Worm (Caenorhabditis elegans): ENCODE data around the gene npr-43.

Gene npr-43

ce11 chrV:14396123-14396669, 17.3 kb upstream of the npr-43 start:
- TF ChIP-seq pha-4 (tag; optimal IDR thresholded peaks at IDR 0.05) (no peak), elt-1 (tag; optimal IDR thresholded peaks at IDR 0.05; ENCODE audit: borderline replicate concordance, insufficient read depth) (no peak), ces-1 (GFP tag; optimal IDR thresholded peaks at IDR 0.05) (no peak), blmp-1 (tag; optimal IDR thresholded peaks at IDR 0.05) (no peak), elt-3 (tag; optimal IDR thresholded peaks at IDR 0.05) (no peak), ceh-39 (tag; optimal IDR thresholded peaks at IDR 0.05) (no peak), unc-62 (GFP tag; optimal IDR thresholded peaks at IDR 0.05) (no peak), drap-1 (GFP tag; optimal IDR thresholded peaks at IDR 0.05) (no peak), cnd-1 (tag; optimal IDR thresholded peaks at IDR 0.05) (no peak), unc-39 (tag; optimal IDR thresholded peaks at IDR 0.05) (no peak), nhr-12 (tag; optimal IDR thresholded peaks at IDR 0.05) (no peak), ztf-11 (tag; optimal IDR thresholded peaks at IDR 0.05) (no peak), bed-3 (GFP tag; optimal IDR thresholded peaks at IDR 0.05) (no peak), hlh-1 (tag; optimal IDR thresholded peaks at IDR 0.05) (no peak), M03D4.4 (tag; optimal IDR thresholded peaks at IDR 0.05) (no peak), lin-32 (GFP tag; optimal IDR thresholded peaks at IDR 0.05) (no peak), ceh-43 (GFP tag; optimal IDR thresholded peaks at IDR 0.05) (no peak)

DNA sequence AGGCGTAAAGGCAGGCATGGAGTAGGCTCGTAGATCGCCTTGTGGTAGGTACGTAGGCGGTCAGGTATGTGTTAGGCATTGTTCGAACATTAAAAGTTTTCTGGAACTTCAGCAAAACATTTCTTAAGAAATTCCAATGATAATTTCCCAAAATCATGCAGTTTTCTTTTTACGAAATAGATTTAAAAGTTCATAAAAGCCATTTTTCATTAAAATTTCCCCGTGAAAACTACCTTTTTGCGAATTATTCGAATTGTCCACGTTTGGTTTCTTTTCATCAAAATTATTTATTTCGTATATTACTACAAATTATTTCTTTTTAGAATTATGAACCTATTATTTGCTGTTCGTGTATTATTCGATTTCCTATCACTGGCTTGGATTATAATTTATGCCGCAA, 15.9 kb upstream of the npr-43 start, which contains the start of gene C15H11.13:
Gene C15H11.13, plus strand, starts transcription at position 301 of the 400 bp plus-strand sequence.
- TF ChIP-seq unc-62 (GFP tag; optimal IDR thresholded peaks at IDR 0.05) (no peak), unc-39 (tag; optimal IDR thresholded peaks at IDR 0.05) (no peak), nhr-76 (tag; optimal IDR thresholded peaks at IDR 0.05) (no peak), mab-5 (tag; optimal IDR thresholded peaks at IDR 0.05) (no peak), ham-2 (GFP tag; optimal IDR thresholded peaks at IDR 0.05) (no peak), mep-1 (tag; optimal IDR thresholded peaks at IDR 0.05) (no peak), sem-2 (GFP tag; optimal IDR thresholded peaks at IDR 0.05) (no peak), mls-2 (tag; optimal IDR thresholded peaks at IDR 0.05) (no peak), lsy-2 (tag; optimal IDR thresholded peaks at IDR 0.05) (no peak)

DNA sequence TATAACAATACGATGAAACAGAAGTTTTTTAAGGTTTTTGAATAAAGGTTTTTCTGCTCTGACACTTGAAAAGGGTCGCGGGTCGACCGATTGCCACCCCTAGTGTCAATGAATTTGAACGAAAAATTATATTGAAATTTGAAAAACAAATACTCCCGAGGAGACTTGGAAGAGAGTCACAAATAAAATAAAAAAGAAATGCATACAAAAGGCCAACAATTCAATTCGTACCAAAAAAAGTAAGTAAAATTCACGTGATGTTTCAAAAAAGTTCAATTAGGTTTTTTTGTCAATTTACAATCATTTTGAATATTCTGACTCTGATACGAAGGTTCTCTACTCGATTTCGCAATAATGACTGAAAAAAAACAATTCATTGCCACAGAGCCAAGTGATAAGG, 14.6 kb upstream of the npr-43 start, which contains the start of gene C15H11.1:
Gene C15H11.1, plus strand, starts transcription at position 301 of the 400 bp plus-strand sequence.
- no peak for TF ChIP-seq mab-5 (tag; optimal IDR thresholded peaks at IDR 0.05)
- no peak for TF ChIP-seq ceh-83 (GFP tag; optimal IDR thresholded peaks at IDR 0.05)
- no peak for TF ChIP-seq elt-3 (tag; optimal IDR thresholded peaks at IDR 0.05)
- no peak for TF ChIP-seq elt-1 (tag; optimal IDR thresholded peaks at IDR 0.05; ENCODE audit: borderline replicate concordance, insufficient read depth)

DNA sequence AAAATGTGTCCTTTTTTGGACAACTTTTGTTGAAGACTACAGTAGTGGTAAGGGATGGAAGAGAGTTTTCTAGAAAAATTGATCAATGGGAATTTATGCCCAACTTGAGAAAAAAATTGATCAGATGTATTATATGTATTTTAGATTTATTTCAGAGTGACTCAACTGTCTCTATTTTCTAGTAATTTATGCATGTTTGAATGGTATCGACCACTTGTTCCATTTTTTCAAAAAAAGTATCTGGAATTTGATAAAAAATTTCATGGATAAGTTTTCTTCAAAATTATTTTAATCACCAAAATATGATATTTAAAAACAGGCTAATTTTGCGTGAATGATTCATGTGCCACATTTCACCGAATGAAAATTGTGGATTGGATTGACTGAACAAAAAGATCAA, 12.9 kb upstream of the npr-43 start, which contains the start of gene C15H11.10:
Gene C15H11.10, plus strand, starts transcription at position 301 of the 400 bp plus-strand sequence.
- TF ChIP-seq mab-5 (tag; optimal IDR thresholded peaks at IDR 0.05) (no peak), mls-2 (tag; optimal IDR thresholded peaks at IDR 0.05) (no peak), ceh-39 (tag; optimal IDR thresholded peaks at IDR 0.05) (no peak), unc-120 (tag; optimal IDR thresholded peaks at IDR 0.05; ENCODE audit: poor library complexity, severe bottlenecking) (no peak), lin-13 (tag; optimal IDR thresholded peaks at IDR 0.05) (no peak), tbx-8 (GFP tag; optimal IDR thresholded peaks at IDR 0.05) (no peak), flh-1 (GFP tag; optimal IDR thresholded peaks at IDR 0.05) (no peak), pha-4 (tag; optimal IDR thresholded peaks at IDR 0.05) (no peak), ces-1 (GFP tag; optimal IDR thresholded peaks at IDR 0.05) (no peak), zip-8 (tag; optimal IDR thresholded peaks at IDR 0.05) (no peak), sem-2 (GFP tag; optimal IDR thresholded peaks at IDR 0.05) (no peak), nhr-28 (tag; optimal IDR thresholded peaks at IDR 0.05) (no peak), lsy-2 (tag; optimal IDR thresholded peaks at IDR 0.05) (no peak), elt-3 (tag; optimal IDR thresholded peaks at IDR 0.05) (no peak), M03D4.4 (tag; optimal IDR thresholded peaks at IDR 0.05) (no peak), lin-32 (GFP tag; optimal IDR thresholded peaks at IDR 0.05) (no peak), nhr-12 (tag; optimal IDR thresholded peaks at IDR 0.05) (no peak), nhr-2 (tag; optimal IDR thresholded peaks at IDR 0.05) (no peak), nhr-76 (tag; optimal IDR thresholded peaks at IDR 0.05) (no peak)

ce11 chrV:14380242-14380641, 1.4 kb upstream of the npr-43 start:
- TF ChIP-seq mls-2 (tag; optimal IDR thresholded peaks at IDR 0.05), result no peak
- TF ChIP-seq nhr-76 (tag; optimal IDR thresholded peaks at IDR 0.05), result no peak
- no peak for TF ChIP-seq sem-2 (GFP tag; optimal IDR thresholded peaks at IDR 0.05)

All from whole organism, mixed stage, embryonic.